Worm (Caenorhabditis elegans) whole organism, L4 larva: ENCODE results near the gene F38A1.15.

Experiments
- D1046.2 ChIP-seq: fragments of 200-800 bp; sonication (Bioruptor generic); IDR thresholded peaks from 2 replicates; pipeline ENCODE4 v1.3.6; 2022; ENCODE audit warnings: missing genetic modification characterization, missing compliant biosample characterization
- F26F4.8 ChIP-seq: fragments of 200-800 bp; sonication (Bioruptor generic); conservative IDR thresholded peaks from 2 replicates; pipeline ENCODE4 v1.3.6; 2022; ENCODE audit warnings: missing genetic modification characterization, missing compliant biosample characterization
- Y5F2A.4 ChIP-seq: fragments of 200-800 bp; sonication (Bioruptor generic); optimal IDR thresholded peaks from 2 replicates; lab custom pipeline; 2018; ENCODE audit warnings: mild to moderate bottlenecking, missing genetic modification characterization, missing compliant biosample characterization
- ZK546.5 ChIP-seq, 2 experiments: sonication (generic microtip); optimal IDR thresholded peaks; 2 replicates each; lab custom pipeline; 2017; ENCODE audit warnings: missing biosample characterization in 2 of 2, missing genetic modification characterization in 2 of 2
- aha-1 ChIP-seq: fragments of 150-350 bp; peaks from one replicate; lab custom pipeline; 2014; ENCODE audit warnings: missing biosample characterization, missing genetic modification characterization
- attf-4 ChIP-seq: sonication (generic microtip); optimal IDR thresholded peaks from 3 replicates; lab custom pipeline; 2017; ENCODE audit warnings: missing biosample characterization, missing genetic modification characterization
- ceh-20 ChIP-seq: fragments of 200-800 bp; sonication (Bioruptor generic); IDR thresholded peaks from 2 replicates; pipeline ENCODE4 v1.3.6; 2022; ENCODE audit warnings: missing genetic modification reagents, missing genetic modification characterization, missing compliant biosample characterization
- ceh-44 ChIP-seq: fragments of 200-800 bp; sonication (Bioruptor generic); IDR thresholded peaks from 2 replicates; pipeline ENCODE4 v1.3.6; 2022; ENCODE audit warnings: missing genetic modification reagents, missing genetic modification characterization, missing compliant biosample characterization
- ces-1 ChIP-seq: fragments of 150-350 bp; sonication (generic microtip); optimal IDR thresholded peaks from 4 replicates; lab custom pipeline; 2014; ENCODE audit warnings: missing biosample characterization, missing genetic modification reagents, missing genetic modification characterization
- cey-2 ChIP-seq: sonication (generic microtip); optimal IDR thresholded peaks from 3 replicates; lab custom pipeline; 2017; ENCODE audit warnings: missing genetic modification characterization, mild to moderate bottlenecking, missing compliant biosample characterization, antibody characterized with exemption, borderline replicate concordance; ENCODE audit not compliant: insufficient read depth
- daf-16 ChIP-seq, 3 experiments: sonication (generic microtip); optimal IDR thresholded peaks; 2 replicates each; lab custom pipeline; 2016 to 2017; ENCODE audit warnings: missing genetic modification characterization in 3 of 3, missing genetic modification reagents in 3 of 3, mild to moderate bottlenecking in 2 of 3, missing compliant biosample characterization in 2 of 3, missing biosample characterization in 1 of 3, moderate library complexity in 1 of 3
- daf-19 ChIP-seq: fragments of 200-800 bp; sonication (Bioruptor generic); conservative IDR thresholded peaks from 2 replicates; pipeline ENCODE4 v1.3.6; 2022; ENCODE audit warnings: missing genetic modification characterization, missing compliant biosample characterization
- dmd-6 ChIP-seq: fragments of 200-800 bp; sonication (Bioruptor generic); IDR thresholded peaks from 2 replicates; pipeline ENCODE4 v1.3.6; 2022; ENCODE audit warnings: missing genetic modification reagents, missing genetic modification characterization, missing compliant biosample characterization
- dmd-9 ChIP-seq: fragments of 200-800 bp; sonication (Bioruptor generic); IDR thresholded peaks from 2 replicates; pipeline ENCODE4 v1.3.6; 2022; ENCODE audit warnings: missing genetic modification reagents, missing genetic modification characterization, missing compliant biosample characterization
- dpl-1 ChIP-seq: fragments of 150-350 bp; optimal IDR thresholded peaks from 2 replicates; lab custom pipeline; 2014; ENCODE audit warnings: missing biosample characterization, missing genetic modification reagents, missing genetic modification characterization
- fos-1 ChIP-seq: fragments of 150-350 bp; optimal IDR thresholded peaks from 2 replicates; lab custom pipeline; 2014; ENCODE audit warnings: missing biosample characterization, missing genetic modification characterization
- gei-8 ChIP-seq: fragments of 200-800 bp; sonication (Bioruptor generic); optimal IDR thresholded peaks from 2 replicates; lab custom pipeline; 2018; ENCODE audit warnings: mild to moderate bottlenecking, missing genetic modification characterization, missing compliant biosample characterization
- hlh-11 ChIP-seq: fragments of 200-800 bp; sonication (Bioruptor generic); optimal IDR thresholded peaks from 2 replicates; lab custom pipeline; 2018; ENCODE audit warnings: mild to moderate bottlenecking, missing genetic modification characterization, missing compliant biosample characterization
- hlh-30 ChIP-seq: sonication (generic microtip); optimal IDR thresholded peaks from 2 replicates; lab custom pipeline; 2017; ENCODE audit warnings: antibody characterized with exemption, mild to moderate bottlenecking, missing genetic modification characterization, missing compliant biosample characterization; ENCODE audit not compliant: insufficient read depth
- lim-7 ChIP-seq: fragments of 200-800 bp; sonication (Bioruptor generic); IDR thresholded peaks from 2 replicates; pipeline ENCODE4 v1.3.6; 2022; ENCODE audit warnings: missing genetic modification characterization, missing compliant biosample characterization
- lin-38 ChIP-seq: fragments of 200-800 bp; sonication (Bioruptor generic); IDR thresholded peaks from 2 replicates; pipeline ENCODE4 v1.3.6; 2022; ENCODE audit warnings: missing genetic modification reagents, missing genetic modification characterization, missing compliant biosample characterization
- lin-39 ChIP-seq: fragments of 150-350 bp; optimal IDR thresholded peaks from 2 replicates; lab custom pipeline; 2014; ENCODE audit warnings: missing biosample characterization, missing genetic modification reagents, missing genetic modification characterization
- mdl-1 ChIP-seq, 2 experiments: fragments of 150-350 bp in 1 of 2; sonication (generic microtip) in 1 of 2; optimal IDR thresholded peaks; 2 replicates each; lab custom pipeline; 2014 to 2017; ENCODE audit warnings: missing biosample characterization in 2 of 2, missing genetic modification characterization in 2 of 2
- mep-1 ChIP-seq: fragments of 150-350 bp; sonication (generic microtip); optimal IDR thresholded peaks from 3 replicates; lab custom pipeline; 2014; ENCODE audit warnings: missing biosample characterization, missing genetic modification characterization
- mxl-3 ChIP-seq: fragments of 200-800 bp; sonication (Bioruptor generic); optimal IDR thresholded peaks from 2 replicates; lab custom pipeline; 2018; ENCODE audit warnings: mild to moderate bottlenecking, missing genetic modification characterization, missing compliant biosample characterization
- nhr-10 ChIP-seq: fragments of 150-350 bp; optimal IDR thresholded peaks from 2 replicates; lab custom pipeline; 2014; ENCODE audit warnings: missing biosample characterization, missing genetic modification characterization
- nhr-237 ChIP-seq: sonication (generic microtip); optimal IDR thresholded peaks from 2 replicates; lab custom pipeline; 2017; ENCODE audit warnings: missing biosample characterization, missing genetic modification characterization
- nhr-28 ChIP-seq: fragments of 150-350 bp; optimal IDR thresholded peaks from 2 replicates; lab custom pipeline; 2014; ENCODE audit warnings: missing biosample characterization, missing genetic modification characterization
- nhr-42 ChIP-seq: fragments of 200-800 bp; sonication (Bioruptor generic); IDR thresholded peaks from 2 replicates; pipeline ENCODE4 v1.3.6; 2022; ENCODE audit warnings: missing genetic modification characterization, missing compliant biosample characterization
- nhr-48 ChIP-seq: sonication (generic microtip); optimal IDR thresholded peaks from 2 replicates; lab custom pipeline; 2016; ENCODE audit warnings: mild to moderate bottlenecking, missing genetic modification characterization, missing compliant biosample characterization
- php-3 ChIP-seq: fragments of 200-800 bp; sonication (Bioruptor generic); IDR thresholded peaks from 2 replicates; pipeline ENCODE4 v1.3.6; 2022; ENCODE audit warnings: missing genetic modification reagents, missing genetic modification characterization, missing compliant biosample characterization
- pqm-1 ChIP-seq: sonication (generic microtip); optimal IDR thresholded peaks from 2 replicates; lab custom pipeline; 2017; ENCODE audit warnings: missing biosample characterization, missing genetic modification characterization
- saeg-2 ChIP-seq: fragments of 200-800 bp; sonication (Bioruptor generic); IDR thresholded peaks from 2 replicates; pipeline ENCODE4 v1.3.6; 2022; ENCODE audit warnings: missing genetic modification reagents, missing genetic modification characterization, missing compliant biosample characterization
- sdz-12 ChIP-seq: fragments of 200-800 bp; sonication (Bioruptor generic); optimal IDR thresholded peaks from 2 replicates; lab custom pipeline; 2018; ENCODE audit warnings: mild to moderate bottlenecking, missing genetic modification characterization, missing compliant biosample characterization
- set-16 ChIP-seq: fragments of 200-800 bp; sonication (Bioruptor generic); IDR thresholded peaks from 2 replicates; pipeline ENCODE4 v1.3.6; 2022; ENCODE audit warnings: missing genetic modification reagents, missing genetic modification characterization, missing compliant biosample characterization
- snpc-4 ChIP-seq: fragments of 150-350 bp; optimal IDR thresholded peaks from 2 replicates; lab custom pipeline; 2014; ENCODE audit warnings: missing biosample characterization, missing genetic modification characterization
- spr-1 ChIP-seq: sonication (generic microtip); optimal IDR thresholded peaks from 2 replicates; lab custom pipeline; 2016; ENCODE audit warnings: mild to moderate bottlenecking, missing genetic modification characterization, missing compliant biosample characterization
- unc-39 ChIP-seq: sonication (generic microtip); optimal IDR thresholded peaks from 2 replicates; lab custom pipeline; 2017; ENCODE audit warnings: missing biosample characterization, missing genetic modification characterization
- unc-62 ChIP-seq, 3 experiments: fragments of 150-350 bp in 1 of 3; sonication (generic microtip); optimal IDR thresholded peaks in 2 of 3; peaks in 1 of 3; 1 replicate in 1 of 3; 2 replicates in 2 of 3; lab custom pipeline; 2014 to 2017; ENCODE audit warnings: missing biosample characterization in 3 of 3, missing genetic modification characterization in 3 of 3, missing genetic modification reagents in 3 of 3, missing genotype in 1 of 3

The F38A1.15 gene

ce11 chrIV:1213192-1213591, 30.0 kb downstream of the F38A1.15 start (continued):
- TF ChIP-seq hlh-30 (tag; lab: Kevin White, UChicago) (peak; percentile 80), nhr-48 (tag; lab: Kevin White, UChicago) (no peak), unc-62 (GFP tag; optimal IDR thresholded peaks at IDR 0.05 in 1 of 2; lab: Kevin White, UChicago) (peak in 1 of 2 experiments; percentile 45), unc-62 (tag; optimal IDR thresholded peaks at IDR 0.05; lab: Kevin White, UChicago) (no peak)

ce11 chrIV:1212357-1212756, 30.8 kb downstream of the F38A1.15 start:
- TF ChIP-seq mep-1 (no peak), F26F4.8 (GFP tag; lab: Robert Waterston, UW) (no peak), aha-1 (tag; lab: Kevin White, UChicago) (no peak), ces-1 (GFP tag; lab: Kevin White, UChicago) (peak; percentile 76), sdz-12 (GFP tag; lab: Kevin White, UChicago) (no peak)

- TF ChIP-seq snpc-4 (tag; lab: Kevin White, UChicago) (no peak), gei-8 (GFP tag; lab: Kevin White, UChicago) (no peak), daf-16 (GFP tag; optimal IDR thresholded peaks at IDR 0.05; lab: Kevin White, UChicago) (no peak), daf-16 (tag; optimal IDR thresholded peaks at IDR 0.05; lab: Kevin White, UChicago) (peak; percentile 52), nhr-28 (peak; percentile 55), set-16 (GFP tag; lab: Robert Waterston, UW) (peak; percentile 69), php-3 (GFP tag; lab: Robert Waterston, UW) (peak; percentile 40; the same call in 1 of the 2 replicates), nhr-42 (0 out of 2 replicates have a peak, but pooled peaks have one; percentile 24), lim-7 (0 out of 2 replicates have a peak, but pooled peaks have one; percentile 41), dmd-6 (GFP tag; lab: Robert Waterston, UW) (peak; percentile 51), pqm-1 (tag; lab: Kevin White, UChicago) (peak; percentile 44), hlh-30 (tag; lab: Kevin White, UChicago) (peak; percentile 16), hlh-11 (tag; lab: Kevin White, UChicago) (peak; percentile 65), ceh-20 (GFP tag; lab: Robert Waterston, UW) (no peak)
Measured at ce11 chrIV:1211902-1212301, 31.3 kb downstream of the F38A1.15 start.

- TF ChIP-seq set-16 (GFP tag; lab: Robert Waterston, UW), result peak; percentile 51
- TF ChIP-seq spr-1 (tag; lab: Kevin White, UChicago), result no peak
Measured at ce11 chrIV:1209813-1210212, 33.4 kb downstream of the F38A1.15 start.

ce11 chrIV:1209320-1209719, 33.9 kb downstream of the F38A1.15 start:
- no peak for TF ChIP-seq lin-39 (tag; lab: Kevin White, UChicago)
- no peak for TF ChIP-seq unc-62 (GFP tag; optimal IDR thresholded peaks at IDR 0.05 in 1 of 2; lab: Kevin White, UChicago)
- TF ChIP-seq unc-62 (tag; optimal IDR thresholded peaks at IDR 0.05; lab: Kevin White, UChicago), result no peak
- TF ChIP-seq dmd-9 (GFP tag; lab: Robert Waterston, UW), result no peak
- TF ChIP-seq Y5F2A.4, result no peak
- TF ChIP-seq ZK546.5 (tag; optimal IDR thresholded peaks at IDR 0.05; lab: Kevin White, UChicago), result no peak
- no peak for TF ChIP-seq fos-1 (tag; lab: Kevin White, UChicago)
- TF ChIP-seq nhr-28, result peak; percentile 16
- no peak for TF ChIP-seq saeg-2 (GFP tag; lab: Robert Waterston, UW)
- peak; percentile 60 for TF ChIP-seq mxl-3 (GFP tag; lab: Kevin White, UChicago)
- no peak for TF ChIP-seq nhr-10 (tag; lab: Kevin White, UChicago)
- TF ChIP-seq attf-4 (tag; lab: Kevin White, UChicago), result no peak
- no peak for TF ChIP-seq dmd-6 (GFP tag; lab: Robert Waterston, UW)

ce11 chrIV:1207980-1208379, 35.2 kb downstream of the F38A1.15 start, which contains the start of gene dsl-1:
TSS of gene dsl-1 (minus strand) at chrIV:1208080.
- TF ChIP-seq daf-19, result no peak
- TF ChIP-seq spr-1 (tag; lab: Kevin White, UChicago), result no peak
- TF ChIP-seq attf-4 (tag; lab: Kevin White, UChicago), result no peak
- no peak for TF ChIP-seq D1046.2
- TF ChIP-seq nhr-48 (tag; lab: Kevin White, UChicago), result no peak
- TF ChIP-seq dpl-1, result no peak
- no peak for TF ChIP-seq sdz-12 (GFP tag; lab: Kevin White, UChicago)
- TF ChIP-seq lin-38 (GFP tag; lab: Robert Waterston, UW), result no peak
- no peak for TF ChIP-seq mxl-3 (GFP tag; lab: Kevin White, UChicago)
- TF ChIP-seq pqm-1 (tag; lab: Kevin White, UChicago), result no peak
- TF ChIP-seq unc-39, result no peak
- TF ChIP-seq F26F4.8 (GFP tag; lab: Robert Waterston, UW), result no peak
- no peak for TF ChIP-seq ceh-44
- TF ChIP-seq nhr-237 (tag; lab: Kevin White, UChicago), result no peak
- no peak for TF ChIP-seq cey-2 (tag; lab: Kevin White, UChicago)
- no peak for TF ChIP-seq mdl-1 (tag; optimal IDR thresholded peaks at IDR 0.05; lab: Kevin White, UChicago)
- TF ChIP-seq ces-1 (GFP tag; lab: Kevin White, UChicago), result no peak
